Worm (Caenorhabditis elegans) whole organism, mixed stage, embryonic: ENCODE measurements around the gene col-129.

Source experiments
- M03D4.4 ChIP-seq: sonication (generic microtip); optimal IDR thresholded peaks from 2 replicates; lab custom pipeline; 2017; ENCODE audit warnings: mild to moderate bottlenecking, missing genetic modification characterization, missing compliant biosample characterization
- bed-3 ChIP-seq: fragments of 200-800 bp; sonication (Bioruptor generic); optimal IDR thresholded peaks from 3 replicates; lab custom pipeline; 2018; ENCODE audit warnings: mild to moderate bottlenecking, missing genetic modification characterization, moderate library complexity, missing compliant biosample characterization
- blmp-1 ChIP-seq: fragments of 150-350 bp; optimal IDR thresholded peaks from 2 replicates; lab custom pipeline; 2014; ENCODE audit warnings: missing biosample characterization, missing genetic modification characterization
- ceh-39 ChIP-seq: fragments of 150-350 bp; optimal IDR thresholded peaks from 2 replicates; lab custom pipeline; 2014; ENCODE audit warnings: missing biosample characterization, missing genetic modification characterization
- ceh-83 ChIP-seq: fragments of 200-800 bp; sonication (Bioruptor generic); optimal IDR thresholded peaks from 2 replicates; lab custom pipeline; 2018; ENCODE audit warnings: mild to moderate bottlenecking, missing genetic modification characterization, missing compliant biosample characterization
- ces-1 ChIP-seq: fragments of 150-350 bp; optimal IDR thresholded peaks from 2 replicates; lab custom pipeline; 2014; ENCODE audit warnings: missing biosample characterization, missing genetic modification reagents, missing genetic modification characterization
- cnd-1 ChIP-seq: fragments of 200-800 bp; sonication (Bioruptor generic); optimal IDR thresholded peaks from 2 replicates; lab custom pipeline; 2018; ENCODE audit warnings: mild to moderate bottlenecking, missing genetic modification characterization, missing compliant biosample characterization
- drap-1 ChIP-seq: fragments of 200-800 bp; sonication (Bioruptor generic); optimal IDR thresholded peaks from 3 replicates; lab custom pipeline; 2018; ENCODE audit warnings: mild to moderate bottlenecking, missing genetic modification characterization, missing compliant biosample characterization
- elt-1 ChIP-seq: sonication (generic microtip); optimal IDR thresholded peaks from 2 replicates; lab custom pipeline; 2017; ENCODE audit warnings: missing genetic modification characterization, mild to moderate bottlenecking, missing compliant biosample characterization, antibody characterized with exemption, moderate library complexity, borderline replicate concordance; ENCODE audit not compliant: insufficient read depth
- flh-1 ChIP-seq: fragments of 200-800 bp; sonication (Bioruptor generic); optimal IDR thresholded peaks from 2 replicates; lab custom pipeline; 2018; ENCODE audit warnings: mild to moderate bottlenecking, missing genetic modification characterization, moderate library complexity, missing compliant biosample characterization
- lin-13 ChIP-seq: fragments of 150-350 bp; optimal IDR thresholded peaks from 2 replicates; lab custom pipeline; 2014; ENCODE audit warnings: missing biosample characterization, missing genetic modification characterization
- lin-32 ChIP-seq: fragments of 200-800 bp; sonication (Bioruptor generic); optimal IDR thresholded peaks from 2 replicates; lab custom pipeline; 2018; ENCODE audit warnings: mild to moderate bottlenecking, missing genetic modification characterization, missing compliant biosample characterization
- mab-5 ChIP-seq: fragments of 150-350 bp; optimal IDR thresholded peaks from 2 replicates; lab custom pipeline; 2014; ENCODE audit warnings: missing biosample characterization, missing genetic modification characterization
- mep-1 ChIP-seq: fragments of 150-350 bp; optimal IDR thresholded peaks from 2 replicates; lab custom pipeline; 2017; ENCODE audit warnings: missing biosample characterization, missing genetic modification reagents, missing genetic modification characterization, inconsistent platforms
- mls-2 ChIP-seq: sonication (generic microtip); optimal IDR thresholded peaks from 2 replicates; lab custom pipeline; 2016; ENCODE audit warnings: mild to moderate bottlenecking, missing genetic modification characterization, moderate library complexity, missing compliant biosample characterization
- nhr-12 ChIP-seq: fragments of 150-350 bp; optimal IDR thresholded peaks from 2 replicates; lab custom pipeline; 2014; ENCODE audit warnings: missing biosample characterization, missing genetic modification characterization
- nhr-2 ChIP-seq: fragments of 150-350 bp; optimal IDR thresholded peaks from 2 replicates; lab custom pipeline; 2014; ENCODE audit warnings: missing biosample characterization, missing genetic modification characterization
- nhr-237 ChIP-seq: fragments of 150-350 bp; optimal IDR thresholded peaks from 2 replicates; lab custom pipeline; 2014; ENCODE audit warnings: missing biosample characterization, missing genetic modification characterization
- nhr-28 ChIP-seq: fragments of 150-350 bp; optimal IDR thresholded peaks from 2 replicates; lab custom pipeline; 2014; ENCODE audit warnings: missing biosample characterization, missing genetic modification characterization
- nhr-76 ChIP-seq: sonication (generic microtip); optimal IDR thresholded peaks from 2 replicates; lab custom pipeline; 2017; ENCODE audit warnings: missing biosample characterization, missing genetic modification characterization
- pha-4 ChIP-seq: fragments of 150-350 bp; optimal IDR thresholded peaks from 2 replicates; lab custom pipeline; 2018; ENCODE audit warnings: missing biosample characterization, missing genetic modification reagents, missing genetic modification characterization
- sem-2 ChIP-seq: fragments of 200-800 bp; sonication (Bioruptor generic); optimal IDR thresholded peaks from 2 replicates; lab custom pipeline; 2018; ENCODE audit warnings: mild to moderate bottlenecking, missing genetic modification characterization, missing compliant biosample characterization
- snpc-4 ChIP-seq: fragments of 150-350 bp; optimal IDR thresholded peaks from 2 replicates; lab custom pipeline; 2014; ENCODE audit warnings: missing biosample characterization, missing genetic modification characterization
- tbx-8 ChIP-seq: fragments of 200-800 bp; sonication (Bioruptor generic); optimal IDR thresholded peaks from 2 replicates; lab custom pipeline; 2018; ENCODE audit warnings: mild to moderate bottlenecking, missing genetic modification characterization, moderate library complexity, missing compliant biosample characterization
- unc-120 ChIP-seq: sonication (generic microtip); optimal IDR thresholded peaks from 2 replicates; lab custom pipeline; 2017; ENCODE audit warnings: missing genetic modification characterization, missing compliant biosample characterization; ENCODE audit not compliant: poor library complexity, severe bottlenecking
- unc-39 ChIP-seq: fragments of 150-350 bp; optimal IDR thresholded peaks from 2 replicates; lab custom pipeline; 2014; ENCODE audit warnings: missing biosample characterization, missing genetic modification characterization
- unc-62 ChIP-seq: fragments of 150-350 bp; optimal IDR thresholded peaks from 2 replicates; lab custom pipeline; 2014; ENCODE audit warnings: missing biosample characterization, missing genetic modification reagents, missing genetic modification characterization
- zip-8 ChIP-seq: fragments of 150-350 bp; optimal IDR thresholded peaks from 2 replicates; lab custom pipeline; 2014; ENCODE audit warnings: missing biosample characterization, missing genetic modification characterization
- ztf-11 ChIP-seq: fragments of 150-350 bp; optimal IDR thresholded peaks from 2 replicates; lab custom pipeline; 2014; ENCODE audit warnings: missing biosample characterization, missing genetic modification characterization

The col-129 gene

DNA sequence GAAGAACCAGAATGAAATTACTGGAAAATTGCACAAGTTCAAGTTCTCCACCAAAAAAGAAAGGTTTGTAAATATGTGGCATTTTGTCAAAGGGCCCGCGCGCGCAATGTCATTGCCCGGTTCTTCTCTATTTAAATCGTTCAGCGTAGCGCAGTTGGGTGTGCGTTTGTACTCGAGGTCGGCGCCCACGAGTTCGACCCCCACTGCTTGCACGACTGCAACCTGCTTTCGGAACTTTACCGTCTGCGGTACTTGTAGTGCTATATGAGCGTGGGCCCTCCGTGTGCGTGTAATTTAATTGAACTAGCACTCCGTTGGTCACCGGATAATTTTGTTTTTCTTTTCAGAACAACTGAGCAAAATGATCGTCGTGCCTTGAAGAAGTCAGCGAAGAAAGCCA is 23.7 kb downstream of the col-129 start (continued):
- TF ChIP-seq elt-1 (tag; lab: Kevin White, UChicago) (peak; percentile 23), nhr-2 (tag; lab: Kevin White, UChicago) (no peak), drap-1 (GFP tag; lab: Kevin White, UChicago) (peak; percentile 75), mab-5 (tag; lab: Kevin White, UChicago) (no peak), ces-1 (GFP tag; lab: Kevin White, UChicago) (no peak), nhr-28 (tag; lab: Kevin White, UChicago) (no peak), unc-120 (peak; percentile 57)

DNA sequence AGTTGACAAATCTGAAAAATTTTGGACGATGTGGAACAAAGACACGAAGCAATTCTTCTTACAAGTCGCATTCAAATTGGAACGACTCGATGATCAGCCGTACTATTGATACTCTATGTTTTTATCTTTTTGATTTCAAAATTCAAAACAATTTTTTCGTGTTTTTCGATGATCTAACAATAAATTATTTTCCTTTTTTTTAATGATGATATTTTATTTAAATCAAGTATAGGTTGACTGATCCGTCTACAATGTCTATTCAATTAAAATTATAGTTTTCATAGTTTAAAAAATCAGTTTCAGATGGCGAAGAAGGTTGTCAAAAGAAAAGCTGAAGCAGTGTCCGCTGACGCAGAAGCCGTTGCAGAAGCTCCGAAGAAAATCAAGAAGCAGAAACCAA is 25.1 kb downstream of the col-129 start, which contains the start of gene rbm-34:
rbm-34 (plus strand) TSS at position 301 of the 400 bp plus-strand sequence.
- TF ChIP-seq unc-120: no peak
- no peak for TF ChIP-seq pha-4 (tag; lab: Kevin White, UChicago)
- TF ChIP-seq blmp-1 (tag; lab: Kevin White, UChicago): no peak
- no peak for TF ChIP-seq lin-32 (GFP tag; lab: Kevin White, UChicago)
- no peak for TF ChIP-seq unc-62 (GFP tag; lab: Kevin White, UChicago)
- no peak for TF ChIP-seq ceh-39 (tag; lab: Kevin White, UChicago)
- TF ChIP-seq flh-1 (GFP tag; lab: Kevin White, UChicago): no peak
- no peak for TF ChIP-seq sem-2
- no peak for TF ChIP-seq cnd-1 (tag; lab: Kevin White, UChicago)
- no peak for TF ChIP-seq nhr-2 (tag; lab: Kevin White, UChicago)
- TF ChIP-seq zip-8 (tag; lab: Kevin White, UChicago): no peak
- no peak for TF ChIP-seq mab-5 (tag; lab: Kevin White, UChicago)
- no peak for TF ChIP-seq nhr-76 (tag; lab: Kevin White, UChicago)
- TF ChIP-seq, all 35 proteins: peak for 0

ce11 chrIV:12084587-12084986 is 25.7 kb downstream of the col-129 start:
- no peak for TF ChIP-seq nhr-237
- TF ChIP-seq snpc-4 (tag; lab: Kevin White, UChicago): no peak
- no peak for TF ChIP-seq sem-2
- TF ChIP-seq lin-13 (tag; lab: Kevin White, UChicago): no peak
- no peak for TF ChIP-seq nhr-28 (tag; lab: Kevin White, UChicago)
- TF ChIP-seq mep-1 (tag; lab: Kevin White, UChicago): no peak
- no peak for TF ChIP-seq mab-5 (tag; lab: Kevin White, UChicago)
- TF ChIP-seq blmp-1 (tag; lab: Kevin White, UChicago): no peak
- TF ChIP-seq zip-8 (tag; lab: Kevin White, UChicago): no peak
- TF ChIP-seq ztf-11 (tag; lab: Kevin White, UChicago): no peak

- TF ChIP-seq ceh-83: no peak
- no peak for TF ChIP-seq M03D4.4 (tag; lab: Kevin White, UChicago)
- no peak for TF ChIP-seq mls-2
- no peak for TF ChIP-seq nhr-12 (tag; lab: Kevin White, UChicago)
- no peak for TF ChIP-seq nhr-237
- no peak for TF ChIP-seq zip-8 (tag; lab: Kevin White, UChicago)
- TF ChIP-seq flh-1 (GFP tag; lab: Kevin White, UChicago): no peak
- TF ChIP-seq nhr-2 (tag; lab: Kevin White, UChicago): no peak
- TF ChIP-seq lin-13 (tag; lab: Kevin White, UChicago): no peak
- TF ChIP-seq mab-5 (tag; lab: Kevin White, UChicago): no peak
- no peak for TF ChIP-seq nhr-76 (tag; lab: Kevin White, UChicago)
- no peak for TF ChIP-seq drap-1 (GFP tag; lab: Kevin White, UChicago)
- no peak for TF ChIP-seq ceh-39 (tag; lab: Kevin White, UChicago)
- TF ChIP-seq nhr-28 (tag; lab: Kevin White, UChicago): no peak
- TF ChIP-seq mep-1 (tag; lab: Kevin White, UChicago): no peak
- no peak for TF ChIP-seq bed-3
- no peak for TF ChIP-seq pha-4 (tag; lab: Kevin White, UChicago)
Measured at ce11 chrIV:12084178-12084577, 26.1 kb downstream of the col-129 start, which contains the start of gene repo-1. repo-1 (plus strand) TSS chrIV:12084478.

- TF ChIP-seq mab-5 (tag; lab: Kevin White, UChicago) (no peak), ceh-39 (tag; lab: Kevin White, UChicago) (no peak), unc-39 (no peak), tbx-8 (no peak)
Measured at ce11 chrIV:12080807-12081206, 29.4 kb downstream of the col-129 start.
